Fruit fly (Drosophila melanogaster) whole organism, embryonic: ENCODE results near the gene CG31431.

Source experiments
- CG9609 ChIP-seq: fragments of 200-800 bp; sonication (Bioruptor generic); optimal IDR thresholded peaks from 3 replicates; lab custom pipeline; 2016; ENCODE audit warnings: missing biosample characterization, missing genetic modification characterization
- Dll ChIP-seq: fragments of 200-800 bp; sonication (Bioruptor generic); IDR thresholded peaks from 4 replicates; pipeline ENCODE4 v1.3.6; 2022; ENCODE audit warnings: missing biosample characterization, missing genetic modification characterization; ENCODE audit not compliant: partially characterized antibody
- Oaz ChIP-seq: fragments of 200-800 bp; sonication (Bioruptor generic); IDR thresholded peaks from 2 replicates; pipeline ENCODE4 v1.3.6; 2022; ENCODE audit warnings: missing biosample characterization, missing genetic modification characterization
- gt ChIP-seq: fragments of 200-800 bp; sonication (Bioruptor generic); IDR thresholded peaks from 2 replicates; pipeline ENCODE4 v1.3.6; 2022; ENCODE audit warnings: missing biosample characterization, missing genetic modification characterization

DNA sequence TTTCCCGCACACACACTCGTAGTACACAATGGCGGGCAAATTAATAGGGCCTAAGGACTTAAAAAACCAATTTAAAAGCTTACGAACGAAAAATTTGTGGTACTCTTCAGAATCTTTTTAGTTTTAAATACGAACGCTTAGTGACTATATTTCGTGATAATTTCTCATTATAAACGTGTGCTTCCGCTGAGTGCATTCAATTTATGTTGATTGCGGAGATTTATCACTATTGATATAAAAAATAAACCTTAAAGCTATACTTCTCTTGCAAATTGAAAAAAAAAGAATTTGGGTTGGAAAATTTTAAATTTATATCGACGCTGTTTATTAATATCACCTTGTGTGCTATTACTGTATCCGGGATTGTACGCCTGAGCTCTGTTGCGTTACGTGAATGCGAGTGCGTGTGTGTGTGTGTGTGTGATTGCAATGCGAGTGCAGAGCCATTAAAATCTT is 21.5 kb upstream of the CG31431 start:
- no peak for TF ChIP-seq Oaz (GFP tag; lab: Robert Waterston, UW)
- TF ChIP-seq Dll: no peak
- no peak for TF ChIP-seq gt (GFP tag; lab: Robert Waterston, UW)
- TF ChIP-seq CG9609 (GFP tag; lab: Kevin White, UChicago): peak; percentile 31
